Worm (Caenorhabditis elegans): ENCODE data around the gene srbc-38.

DNA sequence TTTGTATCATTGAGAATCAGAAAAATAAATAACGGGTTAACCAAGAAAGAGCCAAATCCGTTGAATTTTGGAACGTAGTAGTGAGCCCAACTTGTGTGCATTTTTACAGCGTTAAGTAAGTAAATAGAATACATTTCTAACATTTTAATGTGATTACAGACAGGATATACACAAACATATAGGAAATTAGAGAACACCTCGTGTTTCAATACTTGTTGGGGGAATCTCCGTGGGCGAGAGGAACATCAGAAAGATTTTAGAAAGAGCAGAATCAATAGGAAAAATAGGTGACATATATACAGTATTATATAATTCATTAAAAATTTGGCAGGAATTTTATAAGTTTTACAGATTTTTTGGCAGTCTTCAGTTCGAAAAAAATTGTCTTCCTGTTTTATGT, 31.8 kb downstream of the srbc-38 start, which contains the start of gene srj-24:
- TF ChIP-seq ref-1 (GFP tag; conservative IDR thresholded peaks at IDR 0.05) (no peak), med-1 (GFP tag; optimal IDR thresholded peaks at IDR 0.05; ENCODE audit: insufficient read depth) (no peak), T22C8.4 (GFP tag; IDR thresholded peaks at IDR 0.05) (no peak), klf-2 (GFP tag; conservative IDR thresholded peaks at IDR 0.05) (no peak), flt-1 (GFP tag; IDR thresholded peaks at IDR 0.05) (no peak), ztf-23 (GFP tag; IDR thresholded peaks at IDR 0.05) (no peak), tab-1 (GFP tag; IDR thresholded peaks at IDR 0.05) (no peak)
